Fruit fly (Drosophila melanogaster): ENCODE data around the gene CG42853.

Gene CG42853

dm6 chr3L:18148418-18148973 is 26.7 kb upstream of the CG42853 start, which contains the start of gene CG7330 (continued):
- TF ChIP-seq CG12769 (tag; optimal IDR thresholded peaks at IDR 0.05) (peak; percentile 75), CG5180 (GFP tag; optimal IDR thresholded peaks at IDR 0.05) (peak; percentile 89), hth (optimal IDR thresholded peaks at IDR 0.05) (no peak), CG3838 (GFP tag; optimal IDR thresholded peaks at IDR 0.05) (no peak), seq (GFP tag; IDR thresholded peaks at IDR 0.05) (peak; percentile 88), az2 (GFP tag; optimal IDR thresholded peaks at IDR 0.05) (peak; percentile 90), vfl (GFP tag; optimal IDR thresholded peaks at IDR 0.05) (no peak), CG30403 (GFP tag; optimal IDR thresholded peaks at IDR 0.05) (peak; percentile 96), BtbVII (GFP tag; optimal IDR thresholded peaks at IDR 0.05) (peak; percentile 91), fu2 (GFP tag; optimal IDR thresholded peaks at IDR 0.05) (peak; percentile 42), mirr (GFP tag; optimal IDR thresholded peaks at IDR 0.05) (peak; percentile 43), Spps (tag; optimal IDR thresholded peaks at IDR 0.05) (no peak), salm (tag; optimal IDR thresholded peaks at IDR 0.05) (peak; percentile 93), GATAe (GFP tag; conservative IDR thresholded peaks at IDR 0.05) (no peak; the same call in 1 of the 2 replicates), CG33213 (GFP tag; optimal IDR thresholded peaks at IDR 0.05) (peak; percentile 6), CG1529 (GFP tag; optimal IDR thresholded peaks at IDR 0.05) (peak; percentile 89), slbo (GFP tag; IDR thresholded peaks at IDR 0.05) (peak; percentile 86), CG17359 (tag; optimal IDR thresholded peaks at IDR 0.05) (peak; percentile 95), schlank (tag; optimal IDR thresholded peaks at IDR 0.05) (peak; percentile 60), disco-r (GFP tag; optimal IDR thresholded peaks at IDR 0.05) (no peak), CG13424 (tag; optimal IDR thresholded peaks at IDR 0.05) (peak; percentile 96), Hr39 (optimal IDR thresholded peaks at IDR 0.05) (no peak), CG7928 (GFP tag; optimal IDR thresholded peaks at IDR 0.05) (peak; percentile 62), CG8359 (GFP tag; optimal IDR thresholded peaks at IDR 0.05; ENCODE audit: borderline replicate concordance) (peak; percentile 60), CG9437 (GFP tag; optimal IDR thresholded peaks at IDR 0.05) (peak; percentile 91), ftz-f1 (GFP tag; optimal IDR thresholded peaks at IDR 0.05) (no peak), CG1024 (GFP tag; IDR thresholded peaks at IDR 0.05) (peak; percentile 64), eyg (GFP tag; optimal IDR thresholded peaks at IDR 0.05) (no peak), ham (GFP tag; IDR thresholded peaks at IDR 0.05) (no peak), CG10431 (GFP tag; optimal IDR thresholded peaks at IDR 0.05) (peak; percentile 28), corto (GFP tag; optimal IDR thresholded peaks at IDR 0.05) (peak; percentile 20), CG7745 (tag; optimal IDR thresholded peaks at IDR 0.05) (no peak), CG7372 (GFP tag; IDR thresholded peaks at IDR 0.05) (peak; percentile 85; the same call in 1 of the 2 replicates), CG32772 (GFP tag; IDR thresholded peaks at IDR 0.05) (peak; percentile 84), CG18619 (GFP tag; optimal IDR thresholded peaks at IDR 0.05) (peak; percentile 91), pzg (GFP tag; optimal IDR thresholded peaks at IDR 0.05) (no peak), Dek (tag; optimal IDR thresholded peaks at IDR 0.05) (peak; percentile 91), CG31441 (GFP tag; IDR thresholded peaks at IDR 0.05) (peak; percentile 98), CG10462 (GFP tag; optimal IDR thresholded peaks at IDR 0.05) (peak; percentile 81), Ptx1 (GFP tag; IDR thresholded peaks at IDR 0.05) (peak; percentile 94), CG10274 (GFP tag; optimal IDR thresholded peaks at IDR 0.05) (peak; percentile 61), ttk (GFP tag; IDR thresholded peaks at IDR 0.05) (peak; percentile 91), CG16815 (GFP tag; optimal IDR thresholded peaks at IDR 0.05) (peak; percentile 70), Kr (GFP tag; optimal IDR thresholded peaks at IDR 0.05) (no peak), chn (GFP tag; optimal IDR thresholded peaks at IDR 0.05) (peak; percentile 29), CG2875 (GFP tag; optimal IDR thresholded peaks at IDR 0.05) (peak; percentile 87), dmrt11E (tag; optimal IDR thresholded peaks at IDR 0.05) (no peak), Oli (tag; optimal IDR thresholded peaks at IDR 0.05) (peak; percentile 97), CG10267 (tag; optimal IDR thresholded peaks at IDR 0.05) (peak; percentile 83), Side (GFP tag; optimal IDR thresholded peaks at IDR 0.05) (peak; percentile 25), CG14710 (tag; optimal IDR thresholded peaks at IDR 0.05) (peak; percentile 61)

Data from whole organism, embryonic.